Worm (Caenorhabditis elegans): ENCODE measurements around the gene F45E6.1.

Gene F45E6.1

DNA sequence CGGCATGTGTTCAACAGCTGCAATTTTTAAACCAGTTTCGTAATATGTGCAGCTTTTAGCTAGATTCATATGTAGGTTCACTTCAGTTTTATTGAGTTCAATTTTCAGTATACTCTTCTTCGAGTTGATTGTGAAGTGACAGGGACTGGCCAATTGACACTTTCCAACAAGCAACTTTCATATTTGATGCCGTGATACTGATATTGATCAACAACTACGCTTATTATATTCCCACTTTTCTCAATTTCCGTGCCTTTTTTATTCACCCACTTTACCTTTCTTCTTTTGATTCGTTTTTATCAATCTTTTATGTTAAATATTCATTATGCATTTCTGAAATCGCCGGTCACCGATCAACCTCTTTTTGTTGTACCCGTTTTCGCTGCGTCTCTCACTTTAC, 6.8 kb upstream of the F45E6.1 start:
- no peak for TF ChIP-seq elt-3 (tag; optimal IDR thresholded peaks at IDR 0.05)
- TF ChIP-seq zag-1 (tag; optimal IDR thresholded peaks at IDR 0.05): no peak
- TF ChIP-seq snu-23 (GFP tag; optimal IDR thresholded peaks at IDR 0.05): no peak
- TF ChIP-seq fkh-10 (GFP tag; optimal IDR thresholded peaks at IDR 0.05): no peak
- TF ChIP-seq mdl-1 (tag; optimal IDR thresholded peaks at IDR 0.05): no peak
- no peak for TF ChIP-seq mep-1 (tag; optimal IDR thresholded peaks at IDR 0.05)
- TF ChIP-seq ztf-11 (tag; optimal IDR thresholded peaks at IDR 0.05): no peak
- no peak for TF ChIP-seq pag-3 (tag; optimal IDR thresholded peaks at IDR 0.05; ENCODE audit: borderline replicate concordance, insufficient read depth)
- no peak for TF ChIP-seq sup-37 (GFP tag; optimal IDR thresholded peaks at IDR 0.05)
- no peak for TF ChIP-seq pax-3 (tag; optimal IDR thresholded peaks at IDR 0.05)
- TF ChIP-seq nhr-77 (tag; optimal IDR thresholded peaks at IDR 0.05): no peak
- TF ChIP-seq efl-3 (GFP tag; optimal IDR thresholded peaks at IDR 0.05): no peak

DNA sequence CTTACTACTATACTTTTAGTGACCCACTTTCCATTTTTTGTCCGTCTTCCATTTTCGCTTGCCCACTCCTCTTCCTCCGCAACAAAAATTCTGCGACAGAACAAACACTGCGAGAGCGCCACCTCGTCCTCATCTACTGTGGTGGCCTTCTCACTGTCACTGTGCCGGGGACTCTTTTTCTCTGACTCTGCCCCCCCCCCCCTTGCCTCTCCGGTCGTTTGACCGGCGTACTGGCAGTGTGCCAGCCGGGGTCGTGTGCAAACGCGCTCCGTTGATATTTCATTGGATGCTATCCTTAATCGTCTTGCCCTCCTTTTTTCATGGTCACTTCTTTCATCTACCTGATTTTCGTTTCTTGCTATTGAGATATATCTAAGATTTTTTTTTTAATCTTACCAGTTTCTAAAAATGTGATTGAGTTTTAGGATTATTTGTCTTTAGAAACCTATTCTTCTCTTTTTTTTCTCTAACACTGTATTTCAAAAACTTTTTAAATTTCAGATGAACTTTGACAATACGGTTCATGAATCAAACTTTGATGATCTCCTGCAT, 3.3 kb upstream of the F45E6.1 start, which contains the start of gene atf-6:
Gene atf-6, plus strand, starts transcription at position 502 of the 552 bp plus-strand sequence.
- TF ChIP-seq ceh-8 (GFP tag; optimal IDR thresholded peaks at IDR 0.05) (peak; percentile 59), skn-1 (tag; optimal IDR thresholded peaks at IDR 0.05) (peak; percentile 91), nhr-20 (tag; optimal IDR thresholded peaks at IDR 0.05) (peak; percentile 93), tbx-2 (tag; optimal IDR thresholded peaks at IDR 0.05) (peak; percentile 81), C04F5.9 (tag; optimal IDR thresholded peaks at IDR 0.05) (no peak), ama-1 (optimal IDR thresholded peaks at IDR 0.05) (no peak), zip-4 (GFP tag; optimal IDR thresholded peaks at IDR 0.05) (no peak), dsc-1 (tag; optimal IDR thresholded peaks at IDR 0.05) (peak; percentile 69), mab-9 (GFP tag; IDR thresholded peaks at IDR 0.05) (peak; percentile 49; the same call in 1 of the 2 replicates), sox-4 (tag; optimal IDR thresholded peaks at IDR 0.05) (peak; percentile 29), C16A3.4 (tag; optimal IDR thresholded peaks at IDR 0.05) (peak; percentile 87), fkh-10 (GFP tag; optimal IDR thresholded peaks at IDR 0.05) (peak; percentile 73), sptf-1 (tag; optimal IDR thresholded peaks at IDR 0.05) (no peak), swsn-7 (tag; optimal IDR thresholded peaks at IDR 0.05) (peak; percentile 92), nhr-84 (tag; optimal IDR thresholded peaks at IDR 0.05) (no peak), snu-23 (GFP tag; optimal IDR thresholded peaks at IDR 0.05) (peak; percentile 90), unc-86 (tag; optimal IDR thresholded peaks at IDR 0.05) (peak; percentile 80), nhr-76 (tag; optimal IDR thresholded peaks at IDR 0.05) (no peak), xbp-1 (tag; optimal IDR thresholded peaks at IDR 0.05) (peak; percentile 82), lin-39 (tag; optimal IDR thresholded peaks at IDR 0.05) (peak; percentile 44), mef-2 (tag; optimal IDR thresholded peaks at IDR 0.05) (peak; percentile 12), irx-1 (tag; optimal IDR thresholded peaks at IDR 0.05) (peak; percentile 54), lsy-2 (tag; optimal IDR thresholded peaks at IDR 0.05) (peak; percentile 75 to 76), fkh-8 (tag; optimal IDR thresholded peaks at IDR 0.05) (peak; percentile 77), ceh-63 (GFP tag; optimal IDR thresholded peaks at IDR 0.05) (no peak), ceh-82 (tag; optimal IDR thresholded peaks at IDR 0.05) (peak; percentile 55 to 93 (median 56)), hpl-2 (GFP tag; optimal IDR thresholded peaks at IDR 0.05) (peak; percentile 69), jun-1 (tag; optimal IDR thresholded peaks at IDR 0.05) (peak; percentile 72), grh-1 (GFP tag; IDR thresholded peaks at IDR 0.05) (peak; percentile 76), unc-62 (GFP tag; optimal IDR thresholded peaks at IDR 0.05) (no peak), sup-37 (GFP tag; optimal IDR thresholded peaks at IDR 0.05) (peak; percentile 33), vab-15 (tag; optimal IDR thresholded peaks at IDR 0.05) (peak; percentile 54), mep-1 (tag; optimal IDR thresholded peaks at IDR 0.05) (peak; percentile 81), aly-2 (tag; optimal IDR thresholded peaks at IDR 0.05) (no peak), unc-130 (tag; optimal IDR thresholded peaks at IDR 0.05) (peak; percentile 55), lin-14 (GFP tag; optimal IDR thresholded peaks at IDR 0.05) (peak; percentile 97), isw-1 (GFP tag; IDR thresholded peaks at IDR 0.05) (peak; percentile 67), zag-1 (tag; optimal IDR thresholded peaks at IDR 0.05) (no peak), elt-2 (tag; optimal IDR thresholded peaks at IDR 0.05) (peak; percentile 67), nhr-237 (tag; optimal IDR thresholded peaks at IDR 0.05) (peak; percentile 40), efl-1 (optimal IDR thresholded peaks at IDR 0.05) (peak; percentile 55 to 57), efl-1 (GFP tag; optimal IDR thresholded peaks at IDR 0.05 in 1 of 2) (peak; percentile 33 to 94), elt-3 (tag; optimal IDR thresholded peaks at IDR 0.05) (peak in 3 of 6 experiments; percentile 38 to 65 (median 49)), lin-15B (tag; optimal IDR thresholded peaks at IDR 0.05) (peak; percentile 66), nhr-85 (tag) (peak; percentile 97), ztf-11 (tag; optimal IDR thresholded peaks at IDR 0.05) (peak in 1 of 2 experiments; percentile 74)

All from whole organism, L1 larva.